Worm (Caenorhabditis elegans): Measurements from ENCODE around the gene F32D1.11.

The F32D1.11 gene

DNA sequence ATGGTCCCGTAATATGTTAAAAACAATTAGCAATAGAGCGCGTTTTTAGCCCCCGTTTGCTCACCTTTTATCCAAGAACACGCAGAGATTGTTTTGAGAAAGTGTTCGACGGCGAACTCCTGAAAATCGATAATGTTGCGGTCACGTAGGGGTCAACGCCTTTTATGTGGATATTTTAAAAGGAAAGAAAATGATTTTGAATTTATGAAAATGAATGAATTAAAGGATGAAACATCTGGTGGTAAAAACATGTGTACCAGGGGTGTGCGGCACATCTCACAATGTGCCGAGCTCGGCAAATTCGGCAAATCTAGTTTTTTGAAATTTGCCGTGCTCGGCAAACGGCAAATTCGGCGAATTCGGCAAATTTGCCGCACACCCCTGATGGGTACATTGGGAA, 33.8 kb upstream of the F32D1.11 start, which contains the start of gene F13A2.4:
F13A2.4 (minus strand) TSS at position 101 of the 400 bp plus-strand sequence.
- TF ChIP-seq eor-1 (tag; optimal IDR thresholded peaks at IDR 0.05): no peak
- TF ChIP-seq pqm-1 (tag; optimal IDR thresholded peaks at IDR 0.05): no peak
- no peak for TF ChIP-seq fos-1 (tag; optimal IDR thresholded peaks at IDR 0.05)
- no peak for TF ChIP-seq aly-2 (tag; optimal IDR thresholded peaks at IDR 0.05)
- TF ChIP-seq sea-2 (GFP tag; optimal IDR thresholded peaks at IDR 0.05): no peak
- TF ChIP-seq ceh-9 (tag; optimal IDR thresholded peaks at IDR 0.05): no peak
- no peak for TF ChIP-seq nfya-1 (tag; optimal IDR thresholded peaks at IDR 0.05; ENCODE audit: insufficient read depth)
- TF ChIP-seq daf-12 (tag; optimal IDR thresholded peaks at IDR 0.05): no peak
- TF ChIP-seq nhr-67 (tag; optimal IDR thresholded peaks at IDR 0.05): no peak
- no peak for TF ChIP-seq ceh-28 (tag; optimal IDR thresholded peaks at IDR 0.05)
- no peak for TF ChIP-seq skn-1 (tag; optimal IDR thresholded peaks at IDR 0.05)
- TF ChIP-seq lsy-12 (tag; optimal IDR thresholded peaks at IDR 0.05): no peak
- no peak for TF ChIP-seq R02D3.7 (tag; optimal IDR thresholded peaks at IDR 0.05)
- no peak for TF ChIP-seq ztf-11 (tag; optimal IDR thresholded peaks at IDR 0.05)

ce11 chrV:4398884-4399283, 32.5 kb upstream of the F32D1.11 start:
- TF ChIP-seq elt-1 (tag; optimal IDR thresholded peaks at IDR 0.05): no peak
- no peak for TF ChIP-seq aly-2 (tag; optimal IDR thresholded peaks at IDR 0.05)
- TF ChIP-seq ceh-16 (tag; optimal IDR thresholded peaks at IDR 0.05): no peak
- TF ChIP-seq snpc-4 (tag; optimal IDR thresholded peaks at IDR 0.05): no peak
- no peak for TF ChIP-seq lin-39 (tag; optimal IDR thresholded peaks at IDR 0.05)
- no peak for TF ChIP-seq pha-4 (tag; optimal IDR thresholded peaks at IDR 0.05)
- TF ChIP-seq nhr-43 (tag; optimal IDR thresholded peaks at IDR 0.05; ENCODE audit: poor library complexity, severe bottlenecking): no peak
- no peak for TF ChIP-seq mdl-1 (tag; optimal IDR thresholded peaks at IDR 0.05)
- no peak for TF ChIP-seq ama-1 (optimal IDR thresholded peaks at IDR 0.05)
- no peak for TF ChIP-seq nhr-76 (tag; optimal IDR thresholded peaks at IDR 0.05)
- TF ChIP-seq zag-1 (tag; optimal IDR thresholded peaks at IDR 0.05): no peak
- no peak for TF ChIP-seq elt-3 (tag; optimal IDR thresholded peaks at IDR 0.05)
- no peak for TF ChIP-seq jun-1 (tag; optimal IDR thresholded peaks at IDR 0.05)
- TF ChIP-seq hmg-11 (tag; optimal IDR thresholded peaks at IDR 0.05): no peak

DNA sequence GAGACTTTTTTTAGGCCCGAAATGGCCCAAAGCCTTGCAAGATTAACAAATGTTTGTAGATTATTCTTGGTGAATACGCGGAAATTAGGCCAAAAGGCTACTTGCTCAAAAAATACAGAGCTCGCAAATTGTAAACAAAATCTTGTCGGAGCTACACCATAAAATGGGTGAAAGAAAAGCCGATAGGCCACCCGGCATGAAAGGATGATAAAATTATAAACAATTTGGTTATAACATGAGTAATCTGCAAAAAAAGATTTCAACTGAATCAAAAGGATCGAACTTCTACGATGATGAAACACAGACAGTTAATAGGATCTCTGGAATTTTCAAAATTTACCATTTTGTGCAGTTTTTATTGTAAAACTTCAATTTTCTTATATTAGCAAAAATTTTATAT, 31.8 kb upstream of the F32D1.11 start:
- no peak for TF ChIP-seq nhr-28 (tag; optimal IDR thresholded peaks at IDR 0.05)
- no peak for TF ChIP-seq hmg-11 (tag; optimal IDR thresholded peaks at IDR 0.05)
- no peak for TF ChIP-seq nhr-12 (tag; optimal IDR thresholded peaks at IDR 0.05)
- no peak for TF ChIP-seq nhr-11 (tag; optimal IDR thresholded peaks at IDR 0.05)
- TF ChIP-seq ztf-4 (tag; optimal IDR thresholded peaks at IDR 0.05): no peak
- no peak for TF ChIP-seq ceh-16 (tag; optimal IDR thresholded peaks at IDR 0.05)
- TF ChIP-seq fkh-2 (tag; optimal IDR thresholded peaks at IDR 0.05): no peak
- no peak for TF ChIP-seq egl-27 (tag; optimal IDR thresholded peaks at IDR 0.05)
- no peak for TF ChIP-seq ceh-9 (tag; optimal IDR thresholded peaks at IDR 0.05)
- no peak for TF ChIP-seq unc-39 (tag; optimal IDR thresholded peaks at IDR 0.05)
- no peak for TF ChIP-seq zag-1 (tag; optimal IDR thresholded peaks at IDR 0.05)
- no peak for TF ChIP-seq elt-2 (tag; optimal IDR thresholded peaks at IDR 0.05)
- TF ChIP-seq nhr-23 (tag; optimal IDR thresholded peaks at IDR 0.05): no peak
- no peak for TF ChIP-seq fos-1 (tag; optimal IDR thresholded peaks at IDR 0.05)

ce11 chrV:4396257-4396656, 29.9 kb upstream of the F32D1.11 start, which contains the start of gene F13A2.3:
TSS of gene F13A2.3 (minus strand) at chrV:4396357.
- TF ChIP-seq ceh-82 (tag; optimal IDR thresholded peaks at IDR 0.05) (no peak), zag-1 (tag; optimal IDR thresholded peaks at IDR 0.05) (no peak), nhr-28 (tag; optimal IDR thresholded peaks at IDR 0.05) (no peak), lin-39 (tag; optimal IDR thresholded peaks at IDR 0.05) (no peak), nhr-77 (tag; optimal IDR thresholded peaks at IDR 0.05) (no peak), nhr-237 (tag; optimal IDR thresholded peaks at IDR 0.05) (no peak), nhr-76 (tag; optimal IDR thresholded peaks at IDR 0.05) (no peak), nhr-25 (tag; optimal IDR thresholded peaks at IDR 0.05) (no peak), pqm-1 (tag; optimal IDR thresholded peaks at IDR 0.05) (no peak), ztf-4 (tag; optimal IDR thresholded peaks at IDR 0.05) (no peak), aly-2 (tag; optimal IDR thresholded peaks at IDR 0.05) (no peak), daf-12 (tag; optimal IDR thresholded peaks at IDR 0.05) (no peak), nhr-23 (tag; optimal IDR thresholded peaks at IDR 0.05) (no peak), elt-2 (tag; optimal IDR thresholded peaks at IDR 0.05) (no peak), ceh-16 (tag; optimal IDR thresholded peaks at IDR 0.05) (no peak), nhr-11 (tag; optimal IDR thresholded peaks at IDR 0.05) (no peak), ama-1 (optimal IDR thresholded peaks at IDR 0.05) (no peak), elt-1 (tag; optimal IDR thresholded peaks at IDR 0.05) (no peak)

Data from whole organism, L3 larva.